Worm (Caenorhabditis elegans) whole organism, midembryonic: ENCODE data around the gene R151.10.

Source experiments
- T22C8.4 ChIP-seq: fragments of 200-800 bp; sonication (Bioruptor generic); IDR thresholded peaks from 2 replicates; pipeline ENCODE4 v1.3.6; 2022; ENCODE audit warnings: missing genetic modification characterization, missing compliant biosample characterization
- cog-1 ChIP-seq: sonication (generic microtip); optimal IDR thresholded peaks from 2 replicates; lab custom pipeline; 2016; ENCODE audit warnings: missing genetic modification characterization, missing compliant biosample characterization
- flt-1 ChIP-seq: fragments of 200-800 bp; sonication (Bioruptor generic); IDR thresholded peaks from 2 replicates; pipeline ENCODE4 v1.3.6; 2022; ENCODE audit warnings: missing genetic modification characterization, missing compliant biosample characterization
- klf-2 ChIP-seq: fragments of 200-800 bp; sonication (Bioruptor generic); conservative IDR thresholded peaks from 2 replicates; pipeline ENCODE4 v1.3.6; 2022; ENCODE audit warnings: missing genetic modification reagents, missing genetic modification characterization, missing compliant biosample characterization
- med-1 ChIP-seq: sonication (generic microtip); optimal IDR thresholded peaks from 2 replicates; lab custom pipeline; 2017; ENCODE audit warnings: missing genetic modification characterization, mild to moderate bottlenecking, missing compliant biosample characterization, antibody characterized with exemption, missing genetic modification reagents; ENCODE audit not compliant: insufficient read depth
- ref-1 ChIP-seq: fragments of 200-800 bp; sonication (Bioruptor generic); conservative IDR thresholded peaks from 2 replicates; pipeline ENCODE4 v1.3.6; 2022; ENCODE audit warnings: missing genetic modification reagents, missing genetic modification characterization, missing compliant biosample characterization
- tab-1 ChIP-seq: fragments of 200-800 bp; sonication (Bioruptor generic); IDR thresholded peaks from 2 replicates; pipeline ENCODE4 v1.3.6; 2022; ENCODE audit warnings: missing genetic modification characterization, missing compliant biosample characterization
- ztf-23 ChIP-seq: fragments of 200-800 bp; sonication (Bioruptor generic); IDR thresholded peaks from 2 replicates; pipeline ENCODE4 v1.3.6; 2022; ENCODE audit warnings: missing genetic modification reagents, missing genetic modification characterization, missing compliant biosample characterization
- ztf-29 ChIP-seq: fragments of 200-800 bp; sonication (Bioruptor generic); IDR thresholded peaks from 2 replicates; pipeline ENCODE4 v1.3.6; 2022; ENCODE audit warnings: missing genetic modification reagents, missing genetic modification characterization, missing compliant biosample characterization

- TF ChIP-seq med-1, result no peak
- no peak for TF ChIP-seq tab-1
- TF ChIP-seq ztf-29 (GFP tag; lab: Robert Waterston, UW), result no peak
- TF ChIP-seq T22C8.4 (GFP tag; lab: Robert Waterston, UW), result no peak
- TF ChIP-seq flt-1, result no peak
- no peak for TF ChIP-seq klf-2
- TF ChIP-seq ztf-23, result no peak
- TF ChIP-seq ref-1 (GFP tag; lab: Robert Waterston, UW), result no peak
- no peak for TF ChIP-seq cog-1
Observed at ce11 chrIII:7262592-7262991, 31.9 kb upstream of the R151.10 start.
